Fruit fly (Drosophila melanogaster): ENCODE data around the gene Sgs7.

Sgs7 gene

dm6 chr3L:11555662-11556460 is 46.2 kb downstream of the Sgs7 start (continued):
- TF ChIP-seq Gug (GFP tag; IDR thresholded peaks at IDR 0.05) (no peak), CG11696 (GFP tag; IDR thresholded peaks at IDR 0.05) (no peak), fd64A (GFP tag; optimal IDR thresholded peaks at IDR 0.05) (peak; percentile 20), h (optimal IDR thresholded peaks at IDR 0.05) (no peak), sr (GFP tag; IDR thresholded peaks at IDR 0.05) (no peak), CG34422 (GFP tag; IDR thresholded peaks at IDR 0.05) (no peak), wdn (GFP tag; IDR thresholded peaks at IDR 0.05) (peak; percentile 46; the same call in 1 of the 2 replicates), Usf (GFP tag; optimal IDR thresholded peaks at IDR 0.05) (no peak), sima (GFP tag; optimal IDR thresholded peaks at IDR 0.05) (no peak), CG10979 (tag; optimal IDR thresholded peaks at IDR 0.05) (peak; percentile 90), NK7.1 (GFP tag; optimal IDR thresholded peaks at IDR 0.05) (no peak), CG10654 (GFP tag; optimal IDR thresholded peaks at IDR 0.05) (peak; percentile 46), CG11456 (GFP tag; IDR thresholded peaks at IDR 0.05) (no peak), danr (GFP tag; IDR thresholded peaks at IDR 0.05) (no peak), nerfin-2 (GFP tag; IDR thresholded peaks at IDR 0.05; ENCODE audit: partially characterized antibody) (no peak), CG7357 (GFP tag; IDR thresholded peaks at IDR 0.05) (0 out of 3 replicates have a peak, but pooled peaks have one; percentile 30), org-1 (GFP tag; optimal IDR thresholded peaks at IDR 0.05) (peak; percentile 64), ranshi (GFP tag; IDR thresholded peaks at IDR 0.05) (peak; percentile 62; the same call in 1 of the 2 replicates), gt (GFP tag; IDR thresholded peaks at IDR 0.05) (no peak), pita (GFP tag; optimal IDR thresholded peaks at IDR 0.05) (no peak), CG5245 (GFP tag; optimal IDR thresholded peaks at IDR 0.05) (no peak), CG3995 (GFP tag; optimal IDR thresholded peaks at IDR 0.05) (no peak), ci (GFP tag; IDR thresholded peaks at IDR 0.05) (peak; percentile 29; the same call in 2 of the 3 replicates), zfh1 (GFP tag; IDR thresholded peaks at IDR 0.05) (peak; percentile 33; the same call in 1 of the 3 replicates), CG10462 (GFP tag; optimal IDR thresholded peaks at IDR 0.05) (peak; percentile 52), GATAe (GFP tag; conservative IDR thresholded peaks at IDR 0.05) (no peak), chinmo (GFP tag; IDR thresholded peaks at IDR 0.05; ENCODE audit: partially characterized antibody) (peak; percentile 96), zfh2 (GFP tag; optimal IDR thresholded peaks at IDR 0.05) (no peak), CG31224 (GFP tag; IDR thresholded peaks at IDR 0.05) (0 out of 2 replicates have a peak, but pooled peaks have one; percentile 34), CG3407 (GFP tag; optimal IDR thresholded peaks at IDR 0.05) (peak; percentile 63), bcd (GFP tag; optimal IDR thresholded peaks at IDR 0.05) (peak; percentile 58), amos (GFP tag; IDR thresholded peaks at IDR 0.05; ENCODE audit: partially characterized antibody) (no peak; the same call in 1 of the 2 replicates), Lim3 (GFP tag; IDR thresholded peaks at IDR 0.05) (no peak; the same call in 1 of the 2 replicates), ind (GFP tag; optimal IDR thresholded peaks at IDR 0.05) (peak; percentile 48), mam (GFP tag; optimal IDR thresholded peaks at IDR 0.05) (peak; percentile 44), Rx (GFP tag; IDR thresholded peaks at IDR 0.05) (no peak), CG8924 (tag; optimal IDR thresholded peaks at IDR 0.05) (peak; percentile 88), HLHmδ (GFP tag; optimal IDR thresholded peaks at IDR 0.05) (peak; percentile 44), CG2712 (tag; optimal IDR thresholded peaks at IDR 0.05) (peak; percentile 90), CG4282 (GFP tag; optimal IDR thresholded peaks at IDR 0.05) (no peak), CG12391 (tag; optimal IDR thresholded peaks at IDR 0.05) (peak; percentile 87), Ptx1 (GFP tag; IDR thresholded peaks at IDR 0.05) (peak; percentile 83), pum (GFP tag; optimal IDR thresholded peaks at IDR 0.05) (no peak), yki (optimal IDR thresholded peaks at IDR 0.05) (no peak), CG1024 (GFP tag; IDR thresholded peaks at IDR 0.05) (peak; percentile 28; the same call in 1 of the 2 replicates), CG1792 (GFP tag; optimal IDR thresholded peaks at IDR 0.05) (peak; percentile 35), Scr (GFP tag; IDR thresholded peaks at IDR 0.05; ENCODE audit: partially characterized antibody) (no peak), da (GFP tag; optimal IDR thresholded peaks at IDR 0.05) (peak; percentile 31), prd (optimal IDR thresholded peaks at IDR 0.05) (no peak), prd (GFP tag; IDR thresholded peaks at IDR 0.05) (peak; percentile 70; the same call in 2 of the 3 replicates), CG12659 (GFP tag; optimal IDR thresholded peaks at IDR 0.05) (peak; percentile 71)
